Fruit fly (Drosophila melanogaster): ENCODE results near the gene CG11498.

Gene CG11498

dm6 chr3R:30164162-30164561, 3.9 kb upstream of the CG11498 start:
- TF ChIP-seq CG8359 (GFP tag; optimal IDR thresholded peaks at IDR 0.05; ENCODE audit: borderline replicate concordance) (no peak), CG4328 (GFP tag; optimal IDR thresholded peaks at IDR 0.05) (no peak), CG16815 (GFP tag; optimal IDR thresholded peaks at IDR 0.05) (no peak), gem (tag; optimal IDR thresholded peaks at IDR 0.05) (no peak), sim (GFP tag; IDR thresholded peaks at IDR 0.05) (no peak), CG34224 (GFP tag; IDR thresholded peaks at IDR 0.05; ENCODE audit: partially characterized antibody) (no peak), z (GFP tag; IDR thresholded peaks at IDR 0.05) (no peak), Nf-YB (GFP tag; optimal IDR thresholded peaks at IDR 0.05) (no peak), wor (GFP tag; IDR thresholded peaks at IDR 0.05) (peak; percentile 50), Bdp1 (GFP tag; optimal IDR thresholded peaks at IDR 0.05) (no peak), CG10431 (GFP tag; optimal IDR thresholded peaks at IDR 0.05) (no peak), CG8281 (tag; optimal IDR thresholded peaks at IDR 0.05) (no peak), CG7786 (GFP tag; optimal IDR thresholded peaks at IDR 0.05) (no peak), da (GFP tag; optimal IDR thresholded peaks at IDR 0.05) (no peak), CG6765 (GFP tag; optimal IDR thresholded peaks at IDR 0.05) (no peak), Poxn (GFP tag; IDR thresholded peaks at IDR 0.05) (no peak), Atf-2 (GFP tag; optimal IDR thresholded peaks at IDR 0.05) (no peak), hth (optimal IDR thresholded peaks at IDR 0.05) (no peak), tin (GFP tag; optimal IDR thresholded peaks at IDR 0.05) (no peak), slou (GFP tag; optimal IDR thresholded peaks at IDR 0.05) (no peak), Dip3 (GFP tag; optimal IDR thresholded peaks at IDR 0.05) (no peak), Oaz (GFP tag; IDR thresholded peaks at IDR 0.05) (no peak), CG3065 (GFP tag; optimal IDR thresholded peaks at IDR 0.05) (no peak), gcm2 (GFP tag; optimal IDR thresholded peaks at IDR 0.05) (no peak), CG12155 (GFP tag; optimal IDR thresholded peaks at IDR 0.05) (no peak), bbx (GFP tag; IDR thresholded peaks at IDR 0.05; ENCODE audit: partially characterized antibody) (no peak), mam (GFP tag; optimal IDR thresholded peaks at IDR 0.05) (peak; percentile 5), CG33557 (GFP tag; optimal IDR thresholded peaks at IDR 0.05) (no peak), repo (GFP tag; optimal IDR thresholded peaks at IDR 0.05) (no peak), Hr51 (GFP tag; optimal IDR thresholded peaks at IDR 0.05) (peak in 1 of 2 experiments; percentile 49), amos (GFP tag; IDR thresholded peaks at IDR 0.05; ENCODE audit: partially characterized antibody) (no peak), Ets97D (GFP tag; optimal IDR thresholded peaks at IDR 0.05) (no peak), HmgZ (tag; optimal IDR thresholded peaks at IDR 0.05) (no peak), nmo (GFP tag; optimal IDR thresholded peaks at IDR 0.05) (peak; percentile 24), Vsx1 (GFP tag; optimal IDR thresholded peaks at IDR 0.05) (no peak), caup (GFP tag; optimal IDR thresholded peaks at IDR 0.05; ENCODE audit: severe bottlenecking) (no peak), CG33213 (GFP tag; optimal IDR thresholded peaks at IDR 0.05) (no peak), CG1792 (GFP tag; optimal IDR thresholded peaks at IDR 0.05) (no peak), HmgD (GFP tag; optimal IDR thresholded peaks at IDR 0.05) (no peak), CG12744 (GFP tag; optimal IDR thresholded peaks at IDR 0.05) (no peak), Atf6 (GFP tag; IDR thresholded peaks at IDR 0.05) (0 out of 2 replicates have a peak, but pooled peaks have one; percentile 31), hbn (GFP tag; IDR thresholded peaks at IDR 0.05; ENCODE audit: partially characterized antibody) (no peak), Tbp (GFP tag; optimal IDR thresholded peaks at IDR 0.05) (no peak), pfk (GFP tag; optimal IDR thresholded peaks at IDR 0.05) (no peak), Trl (optimal IDR thresholded peaks at IDR 0.05) (no peak), Trl (GFP tag; optimal IDR thresholded peaks at IDR 0.05) (no peak), HLHmδ (GFP tag; optimal IDR thresholded peaks at IDR 0.05) (no peak), C15 (GFP tag; IDR thresholded peaks at IDR 0.05) (no peak), gro (GFP tag; optimal IDR thresholded peaks at IDR 0.05) (no peak), vnd (GFP tag; IDR thresholded peaks at IDR 0.05; ENCODE audit: partially characterized antibody) (no peak), fu2 (GFP tag; optimal IDR thresholded peaks at IDR 0.05) (no peak), grau (tag; optimal IDR thresholded peaks at IDR 0.05) (peak; percentile 25)
